Fruit fly (Drosophila melanogaster): ENCODE data around the gene kuz.

The kuz gene

DNA sequence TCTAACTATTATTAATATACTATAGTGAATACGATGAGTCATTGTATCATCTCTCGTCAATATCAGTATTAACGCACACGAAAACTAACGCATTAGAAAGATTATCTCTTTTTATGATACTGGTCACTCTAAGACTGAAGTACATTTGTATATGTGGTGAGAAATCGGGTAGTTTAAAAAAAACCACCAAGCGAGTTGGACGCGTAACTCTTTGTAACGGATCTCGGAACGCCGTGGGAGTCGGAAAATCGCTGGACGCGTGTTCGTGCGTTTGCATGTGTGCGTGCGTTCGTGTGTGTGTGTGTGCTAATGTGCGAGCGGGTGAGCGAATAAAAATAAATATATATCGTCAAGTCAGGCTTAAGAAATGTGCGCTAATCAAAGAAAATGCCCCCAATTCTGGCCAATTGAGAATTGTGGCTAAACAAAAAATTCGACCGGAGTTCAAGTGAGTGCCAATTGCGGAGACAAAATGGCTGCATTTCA is at the start of gene kuz (continued):
- TF ChIP-seq phol (tag; optimal IDR thresholded peaks at IDR 0.05), result peak; percentile 38
- no peak; the same call in 2 of the 3 replicates for TF ChIP-seq tgo (GFP tag; IDR thresholded peaks at IDR 0.05)
- TF ChIP-seq kah (GFP tag; optimal IDR thresholded peaks at IDR 0.05), result peak; percentile 38
- no peak for TF ChIP-seq CG3065 (GFP tag; optimal IDR thresholded peaks at IDR 0.05)
- TF ChIP-seq Usf (GFP tag; optimal IDR thresholded peaks at IDR 0.05), result no peak
- TF ChIP-seq CG7987 (GFP tag; optimal IDR thresholded peaks at IDR 0.05), result peak; percentile 75
- TF ChIP-seq CG16813 (GFP tag; IDR thresholded peaks at IDR 0.05; ENCODE audit: partially characterized antibody), result 0 out of 3 replicates have a peak, but pooled peaks have one; percentile 21
- TF ChIP-seq CG31365 (tag; optimal IDR thresholded peaks at IDR 0.05), result peak; percentile 27
- peak; percentile 83 for TF ChIP-seq bbx (GFP tag; IDR thresholded peaks at IDR 0.05; ENCODE audit: partially characterized antibody)
- TF ChIP-seq CG17328 (GFP tag; IDR thresholded peaks at IDR 0.05), result peak; percentile 64
- TF ChIP-seq HmgD (GFP tag; optimal IDR thresholded peaks at IDR 0.05), result peak; percentile 29
- peak; percentile 42 for TF ChIP-seq CG17359 (tag; optimal IDR thresholded peaks at IDR 0.05)
- peak; percentile 86 for TF ChIP-seq chm (GFP tag; IDR thresholded peaks at IDR 0.05)
- no peak for TF ChIP-seq Oaz (GFP tag; IDR thresholded peaks at IDR 0.05)
- TF ChIP-seq CG42726 (GFP tag; IDR thresholded peaks at IDR 0.05; ENCODE audit: partially characterized antibody), result peak; percentile 79
- TF ChIP-seq Jarid2 (GFP tag; optimal IDR thresholded peaks at IDR 0.05), result peak; percentile 100
- no peak for TF ChIP-seq B-H1 (GFP tag; IDR thresholded peaks at IDR 0.05)
- peak; percentile 27; the same call in 1 of the 2 replicates for TF ChIP-seq Adf1 (GFP tag; IDR thresholded peaks at IDR 0.05)
- TF ChIP-seq CG33557 (GFP tag; optimal IDR thresholded peaks at IDR 0.05), result peak; percentile 12
- peak; percentile 53 for TF ChIP-seq Sry-δ (GFP tag; optimal IDR thresholded peaks at IDR 0.05)
- TF ChIP-seq CG10366 (GFP tag; IDR thresholded peaks at IDR 0.05), result peak; percentile 30
- TF ChIP-seq CG8478 (optimal IDR thresholded peaks at IDR 0.05), result no peak
- peak; percentile 56 for TF ChIP-seq CG8924 (tag; optimal IDR thresholded peaks at IDR 0.05)
- TF ChIP-seq bab2 (GFP tag; optimal IDR thresholded peaks at IDR 0.05), result no peak
- TF ChIP-seq p53 (GFP tag; optimal IDR thresholded peaks at IDR 0.05), result no peak
- peak; percentile 13 for TF ChIP-seq Xbp1 (GFP tag; optimal IDR thresholded peaks at IDR 0.05)
- no peak for TF ChIP-seq CG17186 (GFP tag; optimal IDR thresholded peaks at IDR 0.05)
- no peak for TF ChIP-seq Atf-2 (GFP tag; optimal IDR thresholded peaks at IDR 0.05)
- peak; percentile 71; the same call in 1 of the 2 replicates for TF ChIP-seq vvl (GFP tag; IDR thresholded peaks at IDR 0.05)
- TF ChIP-seq fd96Cb (tag; optimal IDR thresholded peaks at IDR 0.05), result no peak
- peak; percentile 32; the same call in 1 of the 2 replicates for TF ChIP-seq CG4360 (GFP tag; IDR thresholded peaks at IDR 0.05)
- TF ChIP-seq CrebB (tag; optimal IDR thresholded peaks at IDR 0.05), result peak; percentile 55
- no peak for TF ChIP-seq ro (GFP tag; IDR thresholded peaks at IDR 0.05)
- peak; percentile 18 for TF ChIP-seq unpg (GFP tag; optimal IDR thresholded peaks at IDR 0.05)
- TF ChIP-seq nerfin-2 (GFP tag; IDR thresholded peaks at IDR 0.05; ENCODE audit: partially characterized antibody), result peak; percentile 44; the same call in 1 of the 2 replicates
- peak; percentile 46 for TF ChIP-seq CG34376 (GFP tag; optimal IDR thresholded peaks at IDR 0.05)
- peak; percentile 41 for TF ChIP-seq CG8388 (GFP tag; optimal IDR thresholded peaks at IDR 0.05)
- TF ChIP-seq CG9797 (GFP tag; optimal IDR thresholded peaks at IDR 0.05), result peak; percentile 30
- no peak for TF ChIP-seq Doc3 (GFP tag; IDR thresholded peaks at IDR 0.05; ENCODE audit: partially characterized antibody)
- TF ChIP-seq CG32532 (GFP tag; IDR thresholded peaks at IDR 0.05), result peak; percentile 44
- TF ChIP-seq abd-A (tag; optimal IDR thresholded peaks at IDR 0.05), result peak; percentile 83
- peak in 1 of 2 experiments; percentile 29 for TF ChIP-seq dpn (GFP tag; optimal IDR thresholded peaks at IDR 0.05)
- no peak for TF ChIP-seq Lpt (GFP tag; optimal IDR thresholded peaks at IDR 0.05)
- TF ChIP-seq CG2712 (tag; optimal IDR thresholded peaks at IDR 0.05), result peak; percentile 41
- peak; percentile 31 for TF ChIP-seq CG10543 (GFP tag; optimal IDR thresholded peaks at IDR 0.05)
- peak; percentile 41 for TF ChIP-seq CG3163 (GFP tag; optimal IDR thresholded peaks at IDR 0.05)
- TF ChIP-seq CG12769 (tag; optimal IDR thresholded peaks at IDR 0.05), result peak; percentile 54
- TF ChIP-seq Dbx (GFP tag; IDR thresholded peaks at IDR 0.05), result peak; percentile 64; the same call in 2 of the 3 replicates
- TF ChIP-seq CG12104 (GFP tag; optimal IDR thresholded peaks at IDR 0.05), result no peak
- TF ChIP-seq CG4730 (GFP tag; IDR thresholded peaks at IDR 0.05), result no peak
